Fruit fly (Drosophila melanogaster) whole organism, embryonic: ENCODE results near the gene kay.
A peak's percentile ranks its signal among the peaks of the same experiment; 100 is the strongest.

Experiments used
- Asciz ChIP-seq: fragments of 200-800 bp; sonication (Bioruptor generic); optimal IDR thresholded peaks from 2 replicates; lab custom pipeline; 2017; ENCODE audit warnings: missing biosample characterization, mild to moderate bottlenecking, missing genetic modification characterization, missing genetic modification reagents
- Atf6 ChIP-seq: fragments of 200-800 bp; sonication (Bioruptor generic); IDR thresholded peaks from 2 replicates; pipeline ENCODE4 v1.3.6; 2022; ENCODE audit warnings: missing biosample characterization, missing genetic modification characterization
- BtbVII ChIP-seq: fragments of 200-800 bp; sonication (Bioruptor generic); optimal IDR thresholded peaks from 3 replicates; lab custom pipeline; 2017; ENCODE audit warnings: missing biosample characterization, mild to moderate bottlenecking, missing genetic modification characterization
- CG11696 ChIP-seq: fragments of 200-800 bp; sonication (Bioruptor generic); IDR thresholded peaks from 2 replicates; pipeline ENCODE4 v1.3.6; 2022; ENCODE audit warnings: missing biosample characterization, missing genetic modification characterization
- CG16779 ChIP-seq: fragments of 200-800 bp; sonication (Bioruptor generic); IDR thresholded peaks from 2 replicates; pipeline ENCODE4 v1.3.6; 2022; ENCODE audit warnings: missing biosample characterization, missing genetic modification characterization
- CG17328 ChIP-seq: fragments of 200-800 bp; sonication (Bioruptor generic); IDR thresholded peaks from 2 replicates; pipeline ENCODE4 v1.3.6; 2022; ENCODE audit warnings: missing biosample characterization, missing genetic modification characterization
- CG2199 ChIP-seq: fragments of 200-800 bp; sonication (Bioruptor generic); IDR thresholded peaks from 3 replicates; pipeline ENCODE4 v1.3.6; 2022; ENCODE audit warnings: missing biosample characterization, missing genetic modification characterization
- CG2875 ChIP-seq: fragments of 200-800 bp; sonication (Bioruptor generic); optimal IDR thresholded peaks from 2 replicates; lab custom pipeline; 2017; ENCODE audit warnings: missing biosample characterization, mild to moderate bottlenecking, missing genetic modification characterization, missing genetic modification reagents
- CG34422 ChIP-seq: fragments of 200-800 bp; sonication (Bioruptor generic); IDR thresholded peaks from 3 replicates; pipeline ENCODE4 v1.3.6; 2022; ENCODE audit warnings: missing biosample characterization, missing genetic modification characterization
- CG3726 ChIP-seq: fragments of 200-800 bp; sonication (Bioruptor generic); IDR thresholded peaks from 3 replicates; pipeline ENCODE4, ENCODE4 v1.3.6; 2022; ENCODE audit warnings: missing biosample characterization, missing genetic modification characterization
- CG7357 ChIP-seq: fragments of 200-800 bp; sonication (Bioruptor generic); IDR thresholded peaks from 3 replicates; pipeline ENCODE4 v1.3.6; 2022; ENCODE audit warnings: missing biosample characterization, missing genetic modification characterization
- CG7928 ChIP-seq: fragments of 200-800 bp; sonication (Bioruptor generic); optimal IDR thresholded peaks from 2 replicates; lab custom pipeline; 2017; ENCODE audit warnings: missing biosample characterization, mild to moderate bottlenecking, missing genetic modification characterization
- CG9797 ChIP-seq: fragments of 200-800 bp; sonication (Bioruptor generic); optimal IDR thresholded peaks from 3 replicates; lab custom pipeline; 2018; ENCODE audit warnings: missing biosample characterization, mild to moderate bottlenecking, missing genetic modification characterization
- CG9817 ChIP-seq: fragments of 200-800 bp; sonication (Bioruptor generic); optimal IDR thresholded peaks from 2 replicates; lab custom pipeline; 2018; ENCODE audit warnings: missing biosample characterization, mild to moderate bottlenecking, missing genetic modification characterization, moderate library complexity
- Dip2 ChIP-seq: fragments of 200-800 bp; sonication (Bioruptor generic); IDR thresholded peaks from 2 replicates; pipeline ENCODE4 v1.3.6; 2022; ENCODE audit warnings: missing biosample characterization, missing genetic modification characterization
- Ets65A ChIP-seq: fragments of 200-800 bp; sonication (Bioruptor generic); peaks from one replicate; lab custom pipeline; 2016; ENCODE audit warnings: missing biosample characterization, missing genetic modification characterization
- GATAe ChIP-seq: fragments of 200-800 bp; sonication (Bioruptor generic); conservative IDR thresholded peaks from 2 replicates; pipeline ENCODE4 v1.3.6; 2022; ENCODE audit warnings: missing biosample characterization, missing genetic modification characterization
- H2.0 ChIP-seq: fragments of 200-800 bp; sonication (Bioruptor generic); IDR thresholded peaks from 2 replicates; pipeline ENCODE4 v1.3.6; 2022; ENCODE audit warnings: missing biosample characterization, missing genetic modification characterization
- HHEX ChIP-seq: fragments of 200-800 bp; sonication (Bioruptor generic); optimal IDR thresholded peaks from 3 replicates; lab custom pipeline; 2017; ENCODE audit warnings: missing biosample characterization, mild to moderate bottlenecking, missing genetic modification characterization, missing genetic modification reagents
- HLH3B ChIP-seq: fragments of 200-800 bp; sonication (Bioruptor generic); IDR thresholded peaks from 2 replicates; pipeline ENCODE4 v1.3.6; 2022; ENCODE audit warnings: missing biosample characterization, missing genetic modification characterization
- HLH4C ChIP-seq: fragments of 200-800 bp; sonication (Bioruptor generic); IDR thresholded peaks from 3 replicates; pipeline ENCODE4 v1.3.6; 2022; ENCODE audit warnings: missing biosample characterization, missing genetic modification characterization; ENCODE audit not compliant: partially characterized antibody
- HLHmδ ChIP-seq: fragments of 200-800 bp; sonication (Bioruptor generic); optimal IDR thresholded peaks from 2 replicates; lab custom pipeline; 2018; ENCODE audit warnings: missing biosample characterization, mild to moderate bottlenecking, missing genetic modification characterization, moderate library complexity
- Nf-YC ChIP-seq: fragments of 200-800 bp; optimal IDR thresholded peaks from 3 replicates; lab custom pipeline; 2019; ENCODE audit warnings: missing biosample characterization, mild to moderate bottlenecking, missing genetic modification characterization, moderate library complexity
- Pdp1 ChIP-seq, 2 experiments: fragments of 200-800 bp; sonication (Bioruptor generic); optimal IDR thresholded peaks; 3 replicates each; lab custom pipeline; 2016; ENCODE audit warnings: missing biosample characterization in 2 of 2, missing genetic modification characterization in 2 of 2, mild to moderate bottlenecking in 1 of 2, moderate library complexity in 1 of 2
- Sin3A ChIP-seq: fragments of >200 bp; optimal IDR thresholded peaks from 2 replicates; lab custom pipeline; 2018
- aop ChIP-seq: fragments of 200-800 bp; sonication (Bioruptor generic); IDR thresholded peaks from 2 replicates; pipeline ENCODE4 v1.3.6; 2022; ENCODE audit warnings: missing biosample characterization, missing genetic modification characterization
- bigmax ChIP-seq: fragments of 200-800 bp; sonication (Bioruptor generic); optimal IDR thresholded peaks from 2 replicates; lab custom pipeline; 2018; ENCODE audit warnings: missing biosample characterization, mild to moderate bottlenecking, missing genetic modification characterization
- cad ChIP-seq: fragments of >200 bp; optimal IDR thresholded peaks from 2 replicates; lab custom pipeline; 2017; ENCODE audit warnings: missing biosample characterization, missing genetic modification characterization
- cato ChIP-seq: fragments of 200-800 bp; sonication (Bioruptor generic); optimal IDR thresholded peaks from 2 replicates; lab custom pipeline; 2016; ENCODE audit warnings: missing biosample characterization, missing genetic modification characterization, borderline replicate concordance
- chinmo ChIP-seq: fragments of 200-800 bp; sonication (Bioruptor generic); IDR thresholded peaks from 4 replicates; pipeline ENCODE4 v1.3.6; 2022; ENCODE audit warnings: missing biosample characterization, missing genetic modification characterization; ENCODE audit not compliant: partially characterized antibody
- emc ChIP-seq: fragments of 200-800 bp; sonication (Bioruptor generic); optimal IDR thresholded peaks from 2 replicates; lab custom pipeline; 2016; ENCODE audit warnings: missing biosample characterization, missing genetic modification characterization
- gt ChIP-seq: fragments of 200-800 bp; sonication (Bioruptor generic); IDR thresholded peaks from 2 replicates; pipeline ENCODE4 v1.3.6; 2022; ENCODE audit warnings: missing biosample characterization, missing genetic modification characterization
- h ChIP-seq: fragments of >200 bp; optimal IDR thresholded peaks from 2 replicates; lab custom pipeline; 2017
- hbn ChIP-seq: fragments of 200-800 bp; sonication (Bioruptor generic); IDR thresholded peaks from 2 replicates; pipeline ENCODE4 v1.3.6; 2022; ENCODE audit warnings: missing biosample characterization, missing genetic modification characterization; ENCODE audit not compliant: partially characterized antibody
- insv ChIP-seq, 2 experiments: fragments of 200-800 bp; sonication (Bioruptor generic); optimal IDR thresholded peaks; 3 replicates each; lab custom pipeline; 2016 to 2018; ENCODE audit warnings: missing biosample characterization in 2 of 2, missing genetic modification characterization in 2 of 2
- nau ChIP-seq: fragments of 200-800 bp; sonication (Bioruptor generic); optimal IDR thresholded peaks from 3 replicates; lab custom pipeline; 2017; ENCODE audit warnings: missing biosample characterization, mild to moderate bottlenecking, missing genetic modification characterization, missing genetic modification reagents
- slp2 ChIP-seq: fragments of 200-800 bp; sonication (Bioruptor generic); optimal IDR thresholded peaks from 2 replicates; lab custom pipeline; 2016; ENCODE audit warnings: missing biosample characterization, missing genetic modification characterization
- sr ChIP-seq: fragments of 200-800 bp; sonication (Bioruptor generic); IDR thresholded peaks from 3 replicates; pipeline ENCODE4 v1.3.6; 2022; ENCODE audit warnings: missing biosample characterization, missing genetic modification characterization
- stc ChIP-seq: fragments of 200-800 bp; sonication (Bioruptor generic); IDR thresholded peaks from 2 replicates; pipeline ENCODE4 v1.3.6; 2022; ENCODE audit warnings: missing biosample characterization, missing genetic modification characterization
- tll ChIP-seq, 2 experiments: fragments of 200-800 bp in 1 of 2; fragments of >200 bp in 1 of 2; sonication (Bioruptor generic) in 1 of 2; optimal IDR thresholded peaks; 2 replicates each; lab custom pipeline; 2017 to 2019; ENCODE audit warnings: missing biosample characterization in 2 of 2, missing genetic modification characterization in 2 of 2, mild to moderate bottlenecking in 1 of 2, moderate library complexity in 1 of 2
- vvl ChIP-seq: fragments of 200-800 bp; sonication (Bioruptor generic); IDR thresholded peaks from 2 replicates; pipeline ENCODE4 v1.3.6; 2022; ENCODE audit warnings: missing biosample characterization, missing genetic modification characterization
- zen ChIP-seq: fragments of 200-800 bp; sonication (Bioruptor generic); optimal IDR thresholded peaks from 3 replicates; lab custom pipeline; 2018; ENCODE audit warnings: missing biosample characterization, mild to moderate bottlenecking, missing genetic modification characterization, moderate library complexity

Gene kay

DNA sequence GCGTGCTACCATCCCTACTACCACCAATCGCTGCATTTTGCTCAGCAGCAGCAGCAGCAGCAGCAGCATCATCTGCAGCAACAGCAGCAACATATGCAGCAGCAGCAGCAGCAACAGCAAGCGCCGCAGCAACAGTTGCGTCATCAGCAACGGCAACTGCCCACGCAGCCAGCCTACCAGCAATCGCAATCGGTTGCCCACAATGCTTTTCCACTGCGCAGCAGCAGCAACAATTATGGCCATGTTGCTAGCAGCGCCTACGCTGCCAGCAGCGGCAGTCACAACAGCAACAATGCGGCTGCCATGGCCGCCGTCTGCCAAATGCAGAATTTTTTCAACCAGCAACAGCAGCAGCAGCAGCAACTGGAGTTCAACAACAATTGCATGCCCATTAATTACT lies 24.4 kb downstream of the kay start:
- TF ChIP-seq chinmo (GFP tag; lab: Robert Waterston, UW) (no peak), CG2199 (GFP tag; lab: Robert Waterston, UW) (no peak), gt (no peak), stc (GFP tag; lab: Robert Waterston, UW) (no peak), CG34422 (GFP tag; lab: Robert Waterston, UW) (no peak), nau (GFP tag; lab: Kevin White, UChicago) (no peak), aop (GFP tag; lab: Robert Waterston, UW) (no peak), insv (GFP tag; optimal IDR thresholded peaks at IDR 0.05; lab: Kevin White, UChicago) (no peak), CG9797 (GFP tag; lab: Kevin White, UChicago) (no peak), BtbVII (no peak), vvl (GFP tag; lab: Robert Waterston, UW) (0 out of 2 replicates have a peak, but pooled peaks have one; percentile 30), CG17328 (no peak), HHEX (GFP tag; lab: Kevin White, UChicago) (no peak), hbn (GFP tag; lab: Robert Waterston, UW) (no peak), sr (peak; percentile 90), Atf6 (GFP tag; lab: Robert Waterston, UW) (no peak), CG2875 (GFP tag; lab: Kevin White, UChicago) (no peak), Pdp1 (GFP tag; optimal IDR thresholded peaks at IDR 0.05; lab: Kevin White, UChicago) (peak in 1 of 2 experiments; percentile 49), CG7928 (no peak), slp2 (GFP tag; lab: Kevin White, UChicago) (no peak), Nf-YC (tag; lab: Kevin White, UChicago) (no peak), H2.0 (GFP tag; lab: Robert Waterston, UW) (no peak), CG7357 (GFP tag; lab: Robert Waterston, UW) (0 out of 3 replicates have a peak, but pooled peaks have one; percentile 10), h (lab: Kevin White, UChicago) (no peak), bigmax (GFP tag; lab: Kevin White, UChicago) (no peak), emc (GFP tag; lab: Kevin White, UChicago) (no peak), CG11696 (GFP tag; lab: Robert Waterston, UW) (0 out of 2 replicates have a peak, but pooled peaks have one; percentile 25)

DNA sequence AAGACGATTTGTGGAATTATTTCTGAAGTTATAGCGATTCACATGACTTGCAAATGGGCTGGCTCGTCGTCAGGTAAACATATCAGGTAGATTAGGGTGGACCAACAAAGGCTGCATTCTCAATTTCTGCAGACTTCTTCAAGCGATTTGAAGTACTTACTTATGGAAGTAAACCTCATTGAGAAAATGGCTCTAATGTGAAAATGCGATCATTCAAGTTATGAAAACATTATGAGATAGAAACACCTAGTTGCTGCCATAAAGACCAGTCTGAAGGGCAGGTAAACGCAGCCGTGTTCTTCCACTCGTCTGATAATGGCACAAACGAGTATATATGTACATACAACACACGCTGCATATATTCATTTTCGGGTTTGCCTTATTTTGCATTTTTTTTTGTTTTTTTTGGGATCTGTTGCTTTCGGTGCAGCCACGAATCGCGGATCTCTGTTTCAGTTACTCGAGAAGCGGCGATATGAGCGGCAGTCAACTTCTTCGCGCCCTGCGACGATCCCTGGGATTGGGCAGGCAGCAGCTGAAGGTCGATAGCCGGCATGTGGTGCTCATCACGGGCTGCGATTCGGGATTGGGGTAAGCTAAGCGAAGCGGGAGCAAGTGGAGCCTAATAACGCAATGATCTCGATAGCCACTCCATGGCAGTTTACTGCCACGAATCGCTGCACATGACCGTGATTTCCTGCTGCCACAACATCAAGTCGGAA lies 28.5 kb downstream of the kay start, which contains the start of gene sro:
TSS of gene sro (plus strand) at position 437 of the 722 bp plus-strand sequence.
- TF ChIP-seq cad (GFP tag; lab: Kevin White, UChicago): peak; percentile 54
- TF ChIP-seq Pdp1 (GFP tag; optimal IDR thresholded peaks at IDR 0.05; lab: Kevin White, UChicago): no peak
- no peak for TF ChIP-seq Dip2 (GFP tag; lab: Robert Waterston, UW)
- TF ChIP-seq Sin3A (lab: Kevin White, UChicago): no peak
- no peak for TF ChIP-seq Asciz
- TF ChIP-seq tll (GFP tag; optimal IDR thresholded peaks at IDR 0.05; lab: Kevin White, UChicago): peak in 1 of 2 experiments; percentile 85
- TF ChIP-seq CG16779 (GFP tag; lab: Robert Waterston, UW): no peak
- no peak for TF ChIP-seq CG9817
- TF ChIP-seq HLHmδ: no peak
- TF ChIP-seq CG3726: no peak
- TF ChIP-seq HLH3B: no peak
- peak; percentile 63 for TF ChIP-seq zen (tag; lab: Kevin White, UChicago)
- 0 out of 3 replicates have a peak, but pooled peaks have one; percentile 24 for TF ChIP-seq HLH4C (GFP tag; lab: Robert Waterston, UW)
- no peak for TF ChIP-seq GATAe
- TF ChIP-seq cato (GFP tag; lab: Kevin White, UChicago): no peak
- peak; percentile 78 for TF ChIP-seq Ets65A (GFP tag; lab: Kevin White, UChicago)
